Fruit fly (Drosophila melanogaster): Measurements from ENCODE around the gene stops.

DNA sequence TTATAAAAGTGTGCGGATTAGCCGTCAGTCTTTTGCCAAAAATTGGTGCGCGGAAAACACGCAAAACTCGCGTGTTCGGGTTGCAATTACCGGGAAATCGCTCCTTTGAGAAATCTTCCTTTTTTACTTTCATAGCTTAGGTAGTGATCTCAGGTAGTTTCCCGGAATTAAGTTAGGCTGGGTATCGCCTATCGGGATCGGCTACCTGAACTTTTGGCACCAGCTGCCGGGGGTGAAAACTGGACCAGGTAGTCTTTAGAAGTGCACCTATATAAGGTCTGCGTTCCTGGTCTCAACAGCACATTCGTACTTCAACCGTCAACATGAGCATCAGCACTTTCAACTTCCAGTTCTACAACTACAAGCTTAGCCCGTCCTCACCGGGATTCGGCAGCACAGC lies 24.2 kb upstream of the stops start, which contains the start of gene bnk:
- TF ChIP-seq CG15710 (tag; optimal IDR thresholded peaks at IDR 0.05): no peak
- TF ChIP-seq Pif1A (GFP tag; optimal IDR thresholded peaks at IDR 0.05): no peak
- TF ChIP-seq EcR (GFP tag; optimal IDR thresholded peaks at IDR 0.05): no peak
- TF ChIP-seq CG8301 (tag; optimal IDR thresholded peaks at IDR 0.05): no peak
- no peak for TF ChIP-seq CG12605 (GFP tag; IDR thresholded peaks at IDR 0.05)
- TF ChIP-seq CG10348 (GFP tag; IDR thresholded peaks at IDR 0.05): no peak
- TF ChIP-seq Snoo (tag; optimal IDR thresholded peaks at IDR 0.05): no peak

Data from whole organism, pupa.